Fruit fly (Drosophila melanogaster) whole organism, embryonic: ENCODE data around the gene Ir87a.

Experiments
- ATbp ChIP-seq: fragments of 200-800 bp; sonication (Bioruptor generic); optimal IDR thresholded peaks from 2 replicates; lab custom pipeline; 2017; ENCODE audit warnings: missing biosample characterization, mild to moderate bottlenecking, missing genetic modification characterization, missing genetic modification reagents
- Bdp1 ChIP-seq: fragments of 200-800 bp; sonication (Bioruptor generic); optimal IDR thresholded peaks from 3 replicates; lab custom pipeline; 2016; ENCODE audit warnings: missing biosample characterization, missing genetic modification characterization
- CG11504 ChIP-seq: fragments of 200-800 bp; sonication (Bioruptor generic); optimal IDR thresholded peaks from 3 replicates; lab custom pipeline; 2019; ENCODE audit warnings: missing biosample characterization, mild to moderate bottlenecking, missing genetic modification characterization, moderate library complexity
- CG12071 ChIP-seq: fragments of 200-800 bp; sonication (Bioruptor generic); optimal IDR thresholded peaks from 3 replicates; lab custom pipeline; 2018; ENCODE audit warnings: missing biosample characterization, mild to moderate bottlenecking, missing genetic modification characterization
- CG13894 ChIP-seq: fragments of 200-800 bp; sonication (Bioruptor generic); optimal IDR thresholded peaks from 3 replicates; lab custom pipeline; 2018; ENCODE audit warnings: missing biosample characterization, mild to moderate bottlenecking, missing genetic modification characterization, moderate library complexity
- CG14014 ChIP-seq: fragments of 200-800 bp; sonication (Bioruptor generic); IDR thresholded peaks from 2 replicates; pipeline ENCODE4 v1.3.6; 2022; ENCODE audit warnings: missing biosample characterization, missing genetic modification characterization
- CG15601 ChIP-seq: fragments of 200-800 bp; sonication (Bioruptor generic); optimal IDR thresholded peaks from 3 replicates; lab custom pipeline; 2019; ENCODE audit warnings: missing biosample characterization, mild to moderate bottlenecking, missing genetic modification characterization, moderate library complexity
- CG17568 ChIP-seq: fragments of 200-800 bp; sonication (Bioruptor generic); optimal IDR thresholded peaks from 2 replicates; lab custom pipeline; 2018; ENCODE audit warnings: missing biosample characterization, mild to moderate bottlenecking, missing genetic modification characterization, moderate library complexity
- CG18599 ChIP-seq: fragments of 200-800 bp; sonication (Bioruptor generic); optimal IDR thresholded peaks from 3 replicates; lab custom pipeline; 2017; ENCODE audit warnings: missing biosample characterization, missing genetic modification characterization, mild to moderate bottlenecking, moderate library complexity, missing genetic modification reagents
- CG2199 ChIP-seq: fragments of 200-800 bp; sonication (Bioruptor generic); IDR thresholded peaks from 3 replicates; pipeline ENCODE4 v1.3.6; 2022; ENCODE audit warnings: missing biosample characterization, missing genetic modification characterization
- CG2678 ChIP-seq: fragments of 200-800 bp; sonication (Bioruptor generic); optimal IDR thresholded peaks from 3 replicates; lab custom pipeline; 2019; ENCODE audit warnings: missing biosample characterization, mild to moderate bottlenecking, missing genetic modification characterization, moderate library complexity
- CG34376 ChIP-seq: fragments of 200-800 bp; sonication (Bioruptor generic); optimal IDR thresholded peaks from 2 replicates; lab custom pipeline; 2018; ENCODE audit warnings: missing biosample characterization, mild to moderate bottlenecking, missing genetic modification characterization
- CG4854 ChIP-seq: fragments of 200-800 bp; sonication (Bioruptor generic); optimal IDR thresholded peaks from 2 replicates; lab custom pipeline; 2016; ENCODE audit warnings: missing biosample characterization, missing genetic modification characterization, inconsistent platforms
- CG6175 ChIP-seq: fragments of 200-800 bp; sonication (Bioruptor generic); IDR thresholded peaks from 3 replicates; pipeline ENCODE4 v1.3.6; 2022; ENCODE audit warnings: missing biosample characterization, missing genetic modification characterization
- CG7987 ChIP-seq: fragments of 200-800 bp; sonication (Bioruptor generic); optimal IDR thresholded peaks from 2 replicates; lab custom pipeline; 2018; ENCODE audit warnings: missing biosample characterization, mild to moderate bottlenecking, missing genetic modification characterization, moderate library complexity
- CG8290 ChIP-seq, 3 experiments: fragments of 200-800 bp; sonication (Bioruptor generic); optimal IDR thresholded peaks; 2 replicates each; lab custom pipeline; 2016 to 2019; ENCODE audit warnings: missing biosample characterization in 3 of 3, missing genetic modification characterization in 3 of 3, mild to moderate bottlenecking in 2 of 3, moderate library complexity in 1 of 3
- CG9437 ChIP-seq: fragments of 200-800 bp; sonication (Bioruptor generic); optimal IDR thresholded peaks from 2 replicates; lab custom pipeline; 2018; ENCODE audit warnings: missing biosample characterization, mild to moderate bottlenecking, missing genetic modification characterization
- CG9932 ChIP-seq: fragments of 200-800 bp; sonication (Bioruptor generic); IDR thresholded peaks from 2 replicates; pipeline ENCODE4 v1.3.6; 2022; ENCODE audit warnings: missing biosample characterization, missing genetic modification characterization
- CTCF ChIP-seq: fragments of 200-800 bp; sonication (Bioruptor generic); optimal IDR thresholded peaks from 2 replicates; lab custom pipeline; 2017; ENCODE audit warnings: missing biosample characterization, mild to moderate bottlenecking, missing genetic modification characterization, moderate library complexity
- CrebB ChIP-seq: fragments of 200-800 bp; sonication (Bioruptor generic); optimal IDR thresholded peaks from 3 replicates; lab custom pipeline; 2018; ENCODE audit warnings: missing biosample characterization, mild to moderate bottlenecking, missing genetic modification characterization
- Deaf1 ChIP-seq: fragments of 200-800 bp; optimal IDR thresholded peaks from 3 replicates; lab custom pipeline; 2019; ENCODE audit warnings: missing biosample characterization, mild to moderate bottlenecking, missing genetic modification characterization, moderate library complexity
- Ets65A ChIP-seq: fragments of 200-800 bp; sonication (Bioruptor generic); peaks from one replicate; lab custom pipeline; 2016; ENCODE audit warnings: missing biosample characterization, missing genetic modification characterization
- Fer2 ChIP-seq: fragments of 200-800 bp; sonication (Bioruptor generic); optimal IDR thresholded peaks from 2 replicates; lab custom pipeline; 2018; ENCODE audit warnings: missing biosample characterization, mild to moderate bottlenecking, missing genetic modification characterization, moderate library complexity
- Med ChIP-seq: fragments of 200-800 bp; sonication (Bioruptor generic); peaks from one replicate; lab custom pipeline; 2016; ENCODE audit warnings: missing biosample characterization, missing genetic modification characterization, mild to moderate bottlenecking, inconsistent platforms, moderate library complexity
- NfI ChIP-seq: fragments of 200-800 bp; sonication (Bioruptor generic); optimal IDR thresholded peaks from 3 replicates; lab custom pipeline; 2018; ENCODE audit warnings: missing biosample characterization, mild to moderate bottlenecking, missing genetic modification characterization, moderate library complexity
- Scr ChIP-seq: fragments of 200-800 bp; sonication (Bioruptor generic); IDR thresholded peaks from 2 replicates; pipeline ENCODE4 v1.3.6; 2022; ENCODE audit warnings: missing biosample characterization, missing genetic modification characterization; ENCODE audit not compliant: partially characterized antibody
- Taf1 ChIP-seq: fragments of 200-800 bp; sonication (Bioruptor generic); IDR thresholded peaks from 2 replicates; pipeline ENCODE4 v1.3.6; 2022; ENCODE audit warnings: missing biosample characterization, missing genetic modification characterization
- bbx ChIP-seq: fragments of 200-800 bp; sonication (Bioruptor generic); IDR thresholded peaks from 2 replicates; pipeline ENCODE4 v1.3.6; 2022; ENCODE audit warnings: missing biosample characterization, missing genetic modification characterization; ENCODE audit not compliant: partially characterized antibody
- chinmo ChIP-seq: fragments of 200-800 bp; sonication (Bioruptor generic); IDR thresholded peaks from 4 replicates; pipeline ENCODE4 v1.3.6; 2022; ENCODE audit warnings: missing biosample characterization, missing genetic modification characterization; ENCODE audit not compliant: partially characterized antibody
- chm ChIP-seq: fragments of 200-800 bp; sonication (Bioruptor generic); IDR thresholded peaks from 2 replicates; pipeline ENCODE4 v1.3.6; 2022; ENCODE audit warnings: missing biosample characterization, missing genetic modification characterization
- ci ChIP-seq: fragments of 200-800 bp; sonication (Bioruptor generic); IDR thresholded peaks from 3 replicates; pipeline ENCODE4 v1.3.6; 2022; ENCODE audit warnings: missing biosample characterization, missing genetic modification characterization
- dmrt11E ChIP-seq: fragments of 200-800 bp; sonication (Bioruptor generic); optimal IDR thresholded peaks from 3 replicates; lab custom pipeline; 2018; ENCODE audit warnings: missing biosample characterization, mild to moderate bottlenecking, missing genetic modification characterization, moderate library complexity
- eve ChIP-seq, 2 experiments: fragments of >200 bp; optimal IDR thresholded peaks; 2 replicates each; lab custom pipeline; 2017; ENCODE audit warnings: missing biosample characterization in 2 of 2, missing genetic modification characterization in 2 of 2
- grn ChIP-seq: fragments of 200-800 bp; sonication (Bioruptor generic); optimal IDR thresholded peaks from 3 replicates; lab custom pipeline; 2017; ENCODE audit warnings: missing biosample characterization, missing genetic modification characterization
- jing ChIP-seq: fragments of 200-800 bp; sonication (Bioruptor generic); optimal IDR thresholded peaks from 2 replicates; lab custom pipeline; 2018; ENCODE audit warnings: missing biosample characterization, mild to moderate bottlenecking, missing genetic modification characterization
- kni ChIP-seq: fragments of 200-800 bp; sonication (Bioruptor generic); optimal IDR thresholded peaks from 3 replicates; lab custom pipeline; 2017; ENCODE audit warnings: mild to moderate bottlenecking, missing biosample characterization, missing genetic modification reagents, missing genetic modification characterization
- lab ChIP-seq: fragments of 200-800 bp; sonication (Bioruptor generic); optimal IDR thresholded peaks from 3 replicates; lab custom pipeline; 2017; ENCODE audit warnings: missing biosample characterization, missing genetic modification characterization, mild to moderate bottlenecking, moderate library complexity, missing genetic modification reagents
- mirr ChIP-seq: fragments of 200-800 bp; sonication (Bioruptor generic); optimal IDR thresholded peaks from 3 replicates; lab custom pipeline; 2018; ENCODE audit warnings: missing biosample characterization, mild to moderate bottlenecking, missing genetic modification characterization
- pan ChIP-seq, 4 experiments: fragments of >200 bp in 3 of 4; fragments of 200-800 bp in 1 of 4; sonication (Bioruptor generic) in 1 of 4; optimal IDR thresholded peaks in 3 of 4; IDR thresholded peaks in 1 of 4; 2 replicates each; pipeline versions ENCODE4 v1.3.6 to Lab custom; 2017 to 2022; ENCODE audit warnings: missing biosample characterization in 2 of 4, missing genetic modification characterization in 2 of 4, mixed read lengths in 1 of 4
- pzg ChIP-seq: fragments of 200-800 bp; sonication (Bioruptor generic); optimal IDR thresholded peaks from 3 replicates; lab custom pipeline; 2018; ENCODE audit warnings: missing biosample characterization, mild to moderate bottlenecking, missing genetic modification characterization, moderate library complexity
- rib ChIP-seq: fragments of 200-800 bp; sonication (Bioruptor generic); IDR thresholded peaks from 2 replicates; pipeline ENCODE4 v1.3.6; 2022; ENCODE audit warnings: missing biosample characterization, missing genetic modification characterization
- ro ChIP-seq: fragments of 200-800 bp; sonication (Bioruptor generic); IDR thresholded peaks from 2 replicates; pipeline ENCODE4 v1.3.6; 2022; ENCODE audit warnings: missing biosample characterization, missing genetic modification characterization
- scrt ChIP-seq: fragments of 200-800 bp; sonication (Bioruptor generic); optimal IDR thresholded peaks from 2 replicates; lab custom pipeline; 2018; ENCODE audit warnings: missing biosample characterization, mild to moderate bottlenecking, missing genetic modification characterization, moderate library complexity
- tap ChIP-seq: fragments of 200-800 bp; optimal IDR thresholded peaks from 3 replicates; lab custom pipeline; 2019; ENCODE audit warnings: missing biosample characterization, mild to moderate bottlenecking, missing genetic modification characterization, moderate library complexity
- tin ChIP-seq: fragments of 200-800 bp; sonication (Bioruptor generic); optimal IDR thresholded peaks from 3 replicates; lab custom pipeline; 2016; ENCODE audit warnings: missing biosample characterization, missing genetic modification characterization
- toy ChIP-seq: fragments of 200-800 bp; sonication (Bioruptor generic); IDR thresholded peaks from 2 replicates; pipeline ENCODE4 v1.3.6; 2022; ENCODE audit warnings: missing biosample characterization, missing genetic modification characterization
- unpg ChIP-seq: fragments of 200-800 bp; sonication (Bioruptor generic); optimal IDR thresholded peaks from 3 replicates; lab custom pipeline; 2018; ENCODE audit warnings: missing biosample characterization, mild to moderate bottlenecking, missing genetic modification characterization, moderate library complexity
- vvl ChIP-seq: fragments of 200-800 bp; sonication (Bioruptor generic); IDR thresholded peaks from 2 replicates; pipeline ENCODE4 v1.3.6; 2022; ENCODE audit warnings: missing biosample characterization, missing genetic modification characterization
- wor ChIP-seq: fragments of 200-800 bp; sonication (Bioruptor generic); IDR thresholded peaks from 2 replicates; pipeline ENCODE4 v1.3.6; 2022; ENCODE audit warnings: missing biosample characterization, missing genetic modification characterization

The Ir87a gene

dm6 chr3R:13441703-13442102 is 21.6 kb downstream of the Ir87a start (continued):
- TF ChIP-seq CG11504 (tag; lab: Kevin White, UChicago) (peak; percentile 20), Taf1 (GFP tag; lab: Robert Waterston, UW) (no peak), toy (no peak), Bdp1 (GFP tag; lab: Kevin White, UChicago) (no peak), ro (GFP tag; lab: Robert Waterston, UW) (no peak), Deaf1 (tag; lab: Kevin White, UChicago) (no peak), CG4854 (GFP tag; lab: Kevin White, UChicago) (no peak), bbx (GFP tag; lab: Robert Waterston, UW) (no peak), CrebB (tag; lab: Kevin White, UChicago) (peak; percentile 2), CG2678 (tag; lab: Kevin White, UChicago) (peak; percentile 73), CG15601 (tag; lab: Kevin White, UChicago) (peak; percentile 19), Scr (GFP tag; lab: Robert Waterston, UW) (no peak), wor (GFP tag; lab: Robert Waterston, UW) (no peak), CG34376 (GFP tag; lab: Kevin White, UChicago) (no peak), dmrt11E (no peak), CG6175 (0 out of 3 replicates have a peak, but pooled peaks have one; percentile 32), Fer2 (tag; lab: Kevin White, UChicago) (peak; percentile 9), rib (GFP tag; lab: Robert Waterston, UW) (no peak), CG17568 (GFP tag; lab: Kevin White, UChicago) (peak; percentile 43), unpg (GFP tag; lab: Kevin White, UChicago) (peak; percentile 48), eve (GFP tag; optimal IDR thresholded peaks at IDR 0.05; lab: Kevin White, UChicago) (peak in 1 of 2 experiments; percentile 18), jing (GFP tag; lab: Kevin White, UChicago) (no peak), pzg (GFP tag; lab: Kevin White, UChicago) (no peak), scrt (peak; percentile 1), NfI (GFP tag; lab: Kevin White, UChicago) (peak; percentile 8), CG9437 (GFP tag; lab: Kevin White, UChicago) (no peak), CG18599 (GFP tag; lab: Kevin White, UChicago) (peak; percentile 20), chm (GFP tag; lab: Robert Waterston, UW) (0 out of 2 replicates have a peak, but pooled peaks have one; percentile 33)

dm6 chr3R:13446048-13446447 is 26.0 kb downstream of the Ir87a start:
- TF ChIP-seq Med (GFP tag; lab: Kevin White, UChicago) = peak; percentile 33
- TF ChIP-seq CG2199 (GFP tag; lab: Robert Waterston, UW) = peak; percentile 76; the same call in 1 of the 3 replicates
- TF ChIP-seq rib (GFP tag; lab: Robert Waterston, UW) = 0 out of 2 replicates have a peak, but pooled peaks have one; percentile 34
- TF ChIP-seq mirr (GFP tag; lab: Kevin White, UChicago) = peak; percentile 69
- 0 out of 3 replicates have a peak, but pooled peaks have one; percentile 10 for TF ChIP-seq ci (GFP tag; lab: Robert Waterston, UW)
- peak; percentile 19 for TF ChIP-seq kni (GFP tag; lab: Kevin White, UChicago)
- TF ChIP-seq CG12071 (GFP tag; lab: Kevin White, UChicago) = peak; percentile 52
- peak; percentile 51 for TF ChIP-seq Ets65A (GFP tag; lab: Kevin White, UChicago)
- no peak for TF ChIP-seq tap (tag; lab: Kevin White, UChicago)
- TF ChIP-seq eve (GFP tag; optimal IDR thresholded peaks at IDR 0.05; lab: Kevin White, UChicago) = no peak
- TF ChIP-seq CG8290 (GFP tag; optimal IDR thresholded peaks at IDR 0.05; lab: Kevin White, UChicago) = no peak
- TF ChIP-seq CG8290 (tag; optimal IDR thresholded peaks at IDR 0.05; lab: Kevin White, UChicago) = peak in 1 of 2 experiments; percentile 55
- peak; percentile 55 for TF ChIP-seq grn (GFP tag; lab: Kevin White, UChicago)
- peak; percentile 41 for TF ChIP-seq CG7987 (GFP tag; lab: Kevin White, UChicago)
- peak; percentile 9 for TF ChIP-seq lab (GFP tag; lab: Kevin White, UChicago)
- 0 out of 2 replicates have a peak, but pooled peaks have one; percentile 27 for TF ChIP-seq vvl (GFP tag; lab: Robert Waterston, UW)
- TF ChIP-seq CG9932 = peak; percentile 16; the same call in 1 of the 2 replicates
- TF ChIP-seq CG14014 (GFP tag; lab: Robert Waterston, UW) = peak; percentile 6; the same call in 1 of the 2 replicates
- TF ChIP-seq pan (optimal IDR thresholded peaks at IDR 0.05; lab: Kevin White, UChicago) = no peak
- TF ChIP-seq pan (GFP tag; optimal IDR thresholded peaks at IDR 0.05 in 1 of 2, IDR thresholded peaks at IDR 0.05 in 1 of 2) = no peak
- TF ChIP-seq CTCF = no peak
- peak; percentile 35 for TF ChIP-seq ATbp
- TF ChIP-seq chinmo (GFP tag; lab: Robert Waterston, UW) = peak; percentile 68; the same call in 2 of the 4 replicates
- TF ChIP-seq CG13894 (tag; lab: Kevin White, UChicago) = peak; percentile 28
- TF ChIP-seq tin (GFP tag; lab: Kevin White, UChicago) = no peak
